Fruit fly (Drosophila melanogaster): ENCODE data around the gene Surf6.

The Surf6 gene

DNA sequence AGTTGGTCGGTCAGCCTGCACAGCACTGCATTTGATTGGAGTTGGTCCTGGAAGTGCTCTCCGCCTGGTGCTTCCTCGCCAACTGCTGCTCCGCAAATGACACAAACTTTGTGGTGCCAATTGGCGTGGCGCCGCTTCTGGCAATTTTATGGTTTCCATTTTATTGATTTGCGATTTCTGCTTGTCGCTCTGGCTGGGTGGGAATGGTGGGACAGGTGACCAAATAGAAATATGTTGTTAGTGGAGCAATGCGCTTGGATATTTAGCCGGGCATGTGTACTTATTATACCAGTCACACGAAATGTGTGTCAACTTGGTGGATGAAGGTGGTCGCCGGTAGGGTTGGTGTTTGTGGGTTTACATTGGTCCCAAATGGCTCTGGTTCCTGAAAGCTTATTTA is 10.6 kb upstream of the Surf6 start, which contains the start of the genes Xport-A and Xport-B:
Gene Xport-A, minus strand, starts transcription at position 101 of the 400 bp plus-strand sequence.
Gene Xport-B, minus strand, starts transcription at position 101 of the 400 bp plus-strand sequence.
- no peak for TF ChIP-seq h (GFP tag; optimal IDR thresholded peaks at IDR 0.05)
- TF ChIP-seq Vsx2 (GFP tag; optimal IDR thresholded peaks at IDR 0.05; ENCODE audit: partially characterized antibody): no peak
- TF ChIP-seq Hnf4 (GFP tag; optimal IDR thresholded peaks at IDR 0.05): no peak
- no peak for TF ChIP-seq psq (GFP tag; optimal IDR thresholded peaks at IDR 0.05)
- TF ChIP-seq HLH106 (tag; optimal IDR thresholded peaks at IDR 0.05): no peak

DNA sequence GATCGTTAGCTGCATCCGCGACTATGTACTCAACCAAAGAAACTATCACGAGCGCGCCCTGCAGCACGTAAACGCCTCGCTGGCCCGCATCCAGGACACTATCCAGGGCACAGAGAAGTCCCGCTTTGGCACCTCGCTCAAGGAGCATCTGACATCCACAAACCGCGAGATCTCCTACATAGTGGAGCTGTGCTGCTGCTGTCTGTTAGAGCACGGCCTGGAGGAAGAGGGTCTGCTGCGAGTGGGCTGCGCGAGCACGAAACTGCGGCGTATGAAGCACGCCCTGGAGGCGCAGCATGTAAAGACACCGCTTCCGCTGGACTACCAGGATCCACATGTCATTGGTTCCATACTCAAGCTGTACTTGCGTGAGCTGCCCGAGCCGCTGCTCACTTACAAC is 6.4 kb upstream of the Surf6 start:
- no peak for TF ChIP-seq Dfd (GFP tag; optimal IDR thresholded peaks at IDR 0.05)
- no peak for TF ChIP-seq Dif (GFP tag; optimal IDR thresholded peaks at IDR 0.05; ENCODE audit: partially characterized antibody)
- TF ChIP-seq psq (GFP tag; optimal IDR thresholded peaks at IDR 0.05): no peak
- TF ChIP-seq Hr83 (GFP tag; optimal IDR thresholded peaks at IDR 0.05; ENCODE audit: poor library complexity, severe bottlenecking): no peak
- no peak for TF ChIP-seq jim (GFP tag; optimal IDR thresholded peaks at IDR 0.05)
- TF ChIP-seq Rel (GFP tag; optimal IDR thresholded peaks at IDR 0.05): no peak
- no peak for TF ChIP-seq Rel (tag; optimal IDR thresholded peaks at IDR 0.05)
- no peak for TF ChIP-seq Abd-B (GFP tag; optimal IDR thresholded peaks at IDR 0.05)

DNA sequence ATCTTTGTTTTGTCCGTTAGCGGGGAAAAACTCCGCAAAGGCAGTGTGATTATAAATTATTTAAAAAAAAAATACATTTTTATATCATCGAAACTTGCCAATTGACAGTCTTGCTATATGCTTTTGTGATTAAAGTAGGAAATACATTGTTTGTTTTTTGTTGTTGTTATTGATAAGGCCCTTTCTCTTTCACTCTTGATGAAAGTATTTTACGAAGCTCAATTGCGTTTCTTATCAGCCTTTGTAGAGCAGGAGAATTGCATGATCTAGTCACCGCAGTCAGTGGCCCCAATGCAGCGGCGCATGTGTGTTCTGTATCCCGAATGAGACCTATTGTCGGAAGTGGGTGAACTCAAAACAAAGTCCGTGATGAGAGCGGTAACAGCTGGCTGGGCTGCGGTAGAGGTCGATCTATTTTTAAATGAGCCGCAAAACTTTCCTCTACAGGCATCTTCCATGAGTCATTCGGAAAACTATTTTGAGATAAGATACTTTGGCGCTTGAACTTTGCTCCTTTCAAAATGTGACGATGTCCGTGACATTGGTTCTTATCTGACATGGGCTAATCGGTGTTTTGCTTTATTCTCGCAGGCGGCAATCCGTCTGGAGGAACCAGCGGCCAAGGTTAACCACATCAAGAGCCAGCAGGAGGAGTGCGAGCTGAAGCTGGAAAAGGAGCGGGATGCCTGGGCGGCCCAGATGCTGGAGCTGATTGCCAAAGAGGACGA is 5.8 kb upstream of the Surf6 start:
- TF ChIP-seq br (GFP tag; optimal IDR thresholded peaks at IDR 0.05): peak; percentile 7
- TF ChIP-seq foxo (GFP tag; optimal IDR thresholded peaks at IDR 0.05): no peak
- no peak for TF ChIP-seq Rel (GFP tag; optimal IDR thresholded peaks at IDR 0.05)
- TF ChIP-seq Rel (tag; optimal IDR thresholded peaks at IDR 0.05): peak; percentile 83

DNA sequence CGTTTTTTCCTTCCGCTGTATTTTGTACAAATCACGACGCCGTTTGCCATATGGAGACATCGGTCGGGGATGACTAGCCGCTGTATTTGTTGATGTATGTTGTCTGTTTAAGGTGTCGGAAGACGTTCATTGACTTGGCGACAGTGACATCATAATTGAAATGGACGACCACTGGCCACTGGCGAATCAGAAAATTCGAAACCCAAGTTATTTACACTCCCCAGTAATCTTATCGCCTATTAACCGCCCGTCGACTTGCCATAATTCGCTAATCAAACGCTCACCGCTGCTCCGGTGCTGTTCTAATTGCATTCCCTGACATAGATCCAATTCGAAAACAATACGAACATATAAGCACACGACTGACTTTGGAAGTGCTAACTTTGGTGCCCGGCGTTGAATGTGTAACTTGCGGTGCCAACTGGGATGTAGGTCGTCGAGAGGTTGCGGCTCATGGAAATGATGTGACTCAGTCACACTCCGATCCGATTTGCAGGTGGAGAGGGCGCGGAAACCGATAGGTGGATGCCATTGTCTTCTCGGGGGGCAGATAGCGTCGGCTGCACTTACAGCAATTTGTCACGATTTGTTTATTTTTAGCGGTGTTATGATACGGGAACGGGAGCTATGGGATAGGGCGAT is 5.0 kb upstream of the Surf6 start:
- TF ChIP-seq CrebA (GFP tag; optimal IDR thresholded peaks at IDR 0.05; ENCODE audit: borderline replicate concordance): no peak
- TF ChIP-seq N (GFP tag; optimal IDR thresholded peaks at IDR 0.05): no peak
- TF ChIP-seq CG32264 (GFP tag; optimal IDR thresholded peaks at IDR 0.05): no peak
- TF ChIP-seq psq (GFP tag; optimal IDR thresholded peaks at IDR 0.05): no peak
- TF ChIP-seq Hr83 (GFP tag; optimal IDR thresholded peaks at IDR 0.05; ENCODE audit: poor library complexity, severe bottlenecking): no peak
- no peak for TF ChIP-seq woc (GFP tag; optimal IDR thresholded peaks at IDR 0.05)
- TF ChIP-seq Vsx2 (GFP tag; optimal IDR thresholded peaks at IDR 0.05; ENCODE audit: partially characterized antibody): no peak
- no peak for TF ChIP-seq tai (GFP tag; optimal IDR thresholded peaks at IDR 0.05)

DNA sequence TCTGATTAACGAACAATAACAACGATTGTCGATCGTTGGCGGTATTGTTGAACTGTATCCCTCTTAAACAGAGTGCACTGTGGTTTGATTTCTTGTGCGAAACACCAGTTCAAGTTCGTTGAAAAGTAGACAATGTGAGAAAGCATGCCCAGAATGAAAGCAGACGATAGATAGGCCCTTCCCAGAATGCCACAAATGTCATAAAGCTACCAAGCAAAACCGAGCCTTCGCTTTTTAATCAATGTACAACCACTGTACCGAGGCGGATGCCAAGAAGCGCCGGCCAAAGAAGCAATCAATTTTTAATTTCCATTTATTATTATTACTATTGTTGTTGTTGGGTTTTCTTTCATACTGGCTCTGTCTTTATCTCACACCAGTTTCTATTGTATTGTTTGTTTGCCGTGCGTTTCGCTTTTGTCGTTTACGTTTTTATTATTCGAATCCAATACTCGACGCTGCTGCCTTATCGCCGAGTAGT is 4.2 kb upstream of the Surf6 start:
- TF ChIP-seq psq (GFP tag; optimal IDR thresholded peaks at IDR 0.05) (peak; percentile 69), foxo (GFP tag; optimal IDR thresholded peaks at IDR 0.05) (peak; percentile 5 to 85), rgr (GFP tag; optimal IDR thresholded peaks at IDR 0.05) (peak; percentile 87), sage (GFP tag; optimal IDR thresholded peaks at IDR 0.05) (peak; percentile 40), Sp1 (GFP tag; optimal IDR thresholded peaks at IDR 0.05) (peak; percentile 39), Dif (GFP tag; optimal IDR thresholded peaks at IDR 0.05; ENCODE audit: partially characterized antibody) (no peak), pan (optimal IDR thresholded peaks at IDR 0.05) (no peak), CG32264 (GFP tag; optimal IDR thresholded peaks at IDR 0.05) (peak; percentile 64), dsf (GFP tag; optimal IDR thresholded peaks at IDR 0.05; ENCODE audit: borderline replicate concordance) (peak; percentile 23), Hr83 (GFP tag; optimal IDR thresholded peaks at IDR 0.05; ENCODE audit: poor library complexity, severe bottlenecking) (peak; percentile 45), N (GFP tag; optimal IDR thresholded peaks at IDR 0.05) (no peak), tai (GFP tag; optimal IDR thresholded peaks at IDR 0.05) (no peak), ey (GFP tag; optimal IDR thresholded peaks at IDR 0.05) (peak; percentile 83), CrebA (GFP tag; optimal IDR thresholded peaks at IDR 0.05; ENCODE audit: borderline replicate concordance) (no peak), Abd-B (GFP tag; optimal IDR thresholded peaks at IDR 0.05) (no peak), brk (GFP tag; optimal IDR thresholded peaks at IDR 0.05) (peak; percentile 75), dl (GFP tag; optimal IDR thresholded peaks at IDR 0.05; ENCODE audit: insufficient read depth in 1 of 2, partially characterized antibody in 2 of 2) (no peak), lola (GFP tag; optimal IDR thresholded peaks at IDR 0.05) (no peak), br (GFP tag; optimal IDR thresholded peaks at IDR 0.05) (peak; percentile 88), Vsx2 (GFP tag; optimal IDR thresholded peaks at IDR 0.05; ENCODE audit: partially characterized antibody) (no peak), Jra (GFP tag; optimal IDR thresholded peaks at IDR 0.05) (peak; percentile 56), Hnf4 (GFP tag; optimal IDR thresholded peaks at IDR 0.05) (peak; percentile 80), Dfd (GFP tag; optimal IDR thresholded peaks at IDR 0.05) (no peak), OdsH (GFP tag; optimal IDR thresholded peaks at IDR 0.05) (peak; percentile 82), h (GFP tag; optimal IDR thresholded peaks at IDR 0.05) (peak; percentile 88), sv (GFP tag; optimal IDR thresholded peaks at IDR 0.05) (peak; percentile 77), fru (GFP tag; optimal IDR thresholded peaks at IDR 0.05) (peak; percentile 69), woc (GFP tag; optimal IDR thresholded peaks at IDR 0.05) (peak; percentile 41), usp (GFP tag; optimal IDR thresholded peaks at IDR 0.05) (no peak), Mio (GFP tag; optimal IDR thresholded peaks at IDR 0.05) (no peak), HLH106 (tag; optimal IDR thresholded peaks at IDR 0.05) (peak; percentile 40), CG9705 (GFP tag; optimal IDR thresholded peaks at IDR 0.05) (no peak), dmrt93B (GFP tag; optimal IDR thresholded peaks at IDR 0.05) (peak; percentile 44)

All from whole organism, wandering third instar larva.